Worm (Caenorhabditis elegans) whole organism, late embryonic: ENCODE measurements around the gene arl-3.

Source experiments
- C08G9.2 ChIP-seq: sonication (generic microtip); optimal IDR thresholded peaks from 2 replicates; lab custom pipeline; 2016; ENCODE audit warnings: mild to moderate bottlenecking, missing genetic modification characterization, moderate library complexity, missing compliant biosample characterization
- F13H6.1 ChIP-seq: sonication (generic microtip); optimal IDR thresholded peaks from 2 replicates; lab custom pipeline; 2016; ENCODE audit warnings: missing genetic modification characterization, missing compliant biosample characterization
- K02D7.2 ChIP-seq: sonication (generic microtip); optimal IDR thresholded peaks from 2 replicates; lab custom pipeline; 2017; ENCODE audit warnings: mild to moderate bottlenecking, missing genetic modification characterization, missing compliant biosample characterization
- K09A11.1 ChIP-seq: sonication (generic microtip); optimal IDR thresholded peaks from 2 replicates; lab custom pipeline; 2017; ENCODE audit warnings: antibody characterized with exemption, mild to moderate bottlenecking, missing genetic modification characterization, missing compliant biosample characterization; ENCODE audit not compliant: insufficient read depth
- T23F11.4 ChIP-seq: fragments of 200-800 bp; sonication (Bioruptor generic); optimal IDR thresholded peaks from 2 replicates; lab custom pipeline; 2018; ENCODE audit warnings: mild to moderate bottlenecking, missing genetic modification characterization, missing compliant biosample characterization
- Y22D7AL.16 ChIP-seq: sonication (generic microtip); optimal IDR thresholded peaks from 2 replicates; lab custom pipeline; 2016; ENCODE audit warnings: missing genetic modification characterization, missing compliant biosample characterization
- ama-1 ChIP-seq: fragments of 150-350 bp; optimal IDR thresholded peaks from 2 replicates; lab custom pipeline; 2014
- ceh-14 ChIP-seq: sonication (generic microtip); optimal IDR thresholded peaks from 2 replicates; lab custom pipeline; 2016; ENCODE audit warnings: missing genotype, missing genetic modification characterization, missing compliant biosample characterization
- ceh-18 ChIP-seq: sonication (generic microtip); optimal IDR thresholded peaks from 2 replicates; lab custom pipeline; 2016; ENCODE audit warnings: missing genetic modification characterization, missing compliant biosample characterization
- ceh-19 ChIP-seq: fragments of 200-800 bp; sonication (Bioruptor generic); optimal IDR thresholded peaks from 2 replicates; lab custom pipeline; 2018; ENCODE audit warnings: mild to moderate bottlenecking, missing genetic modification characterization, missing compliant biosample characterization
- ceh-2 ChIP-seq: sonication (generic microtip); optimal IDR thresholded peaks from 2 replicates; lab custom pipeline; 2016; ENCODE audit warnings: missing genotype, missing genetic modification characterization, missing compliant biosample characterization
- ceh-24 ChIP-seq: sonication (generic microtip); optimal IDR thresholded peaks from 2 replicates; lab custom pipeline; 2016; ENCODE audit warnings: mild to moderate bottlenecking, missing genetic modification characterization, missing compliant biosample characterization
- ceh-30 ChIP-seq: fragments of 150-350 bp; optimal IDR thresholded peaks from 2 replicates; lab custom pipeline; 2014; ENCODE audit warnings: missing biosample characterization, missing genetic modification characterization
- ceh-31 ChIP-seq: sonication (generic microtip); optimal IDR thresholded peaks from 2 replicates; lab custom pipeline; 2016; ENCODE audit warnings: missing genetic modification characterization, missing compliant biosample characterization
- ceh-45 ChIP-seq: fragments of 200-800 bp; sonication (Bioruptor generic); IDR thresholded peaks from 2 replicates; pipeline ENCODE4 v1.3.6; 2022; ENCODE audit warnings: missing genetic modification reagents, missing genetic modification characterization, missing compliant biosample characterization
- ceh-48 ChIP-seq: sonication (generic microtip); optimal IDR thresholded peaks from 2 replicates; lab custom pipeline; 2016; ENCODE audit warnings: missing genetic modification characterization, inconsistent platforms, missing compliant biosample characterization
- ceh-6 ChIP-seq: fragments of 200-800 bp; sonication (Bioruptor generic); optimal IDR thresholded peaks from 2 replicates; lab custom pipeline; 2018; ENCODE audit warnings: mild to moderate bottlenecking, missing genetic modification characterization, missing compliant biosample characterization
- che-1 ChIP-seq: sonication (generic microtip); optimal IDR thresholded peaks from 2 replicates; lab custom pipeline; 2016; ENCODE audit warnings: mild to moderate bottlenecking, missing genetic modification characterization, missing compliant biosample characterization
- dmd-4 ChIP-seq: sonication (generic microtip); optimal IDR thresholded peaks from 2 replicates; lab custom pipeline; 2016; ENCODE audit warnings: borderline replicate concordance, missing genetic modification characterization, missing compliant biosample characterization
- dve-1 ChIP-seq: sonication (generic microtip); optimal IDR thresholded peaks from 2 replicates; lab custom pipeline; 2017; ENCODE audit warnings: antibody characterized with exemption, mild to moderate bottlenecking, missing genetic modification characterization, missing compliant biosample characterization
- ets-4 ChIP-seq: sonication (generic microtip); optimal IDR thresholded peaks from 2 replicates; lab custom pipeline; 2016; ENCODE audit warnings: missing genetic modification characterization, missing compliant biosample characterization
- eyg-1 ChIP-seq: sonication (generic microtip); optimal IDR thresholded peaks from 2 replicates; lab custom pipeline; 2016; ENCODE audit warnings: missing genotype, missing genetic modification characterization, missing compliant biosample characterization
- fax-1 ChIP-seq: sonication (generic microtip); optimal IDR thresholded peaks from 2 replicates; lab custom pipeline; 2016; ENCODE audit warnings: missing genotype, missing genetic modification characterization, missing compliant biosample characterization
- fkh-6 ChIP-seq: sonication (generic microtip); optimal IDR thresholded peaks from 2 replicates; lab custom pipeline; 2016; ENCODE audit warnings: missing genetic modification characterization, missing compliant biosample characterization
- gmeb-2 ChIP-seq: sonication (generic microtip); optimal IDR thresholded peaks from 2 replicates; lab custom pipeline; 2016; ENCODE audit warnings: missing genetic modification characterization, inconsistent platforms, missing compliant biosample characterization
- hlh-13 ChIP-seq: fragments of 200-800 bp; sonication (Bioruptor generic); optimal IDR thresholded peaks from 2 replicates; lab custom pipeline; 2018; ENCODE audit warnings: mild to moderate bottlenecking, missing genetic modification characterization, missing compliant biosample characterization
- hlh-15 ChIP-seq: sonication (generic microtip); optimal IDR thresholded peaks from 2 replicates; lab custom pipeline; 2016; ENCODE audit warnings: missing genetic modification characterization, missing compliant biosample characterization
- hlh-30 ChIP-seq: sonication (generic microtip); optimal IDR thresholded peaks from 2 replicates; lab custom pipeline; 2017; ENCODE audit warnings: antibody characterized with exemption, missing genetic modification characterization, missing compliant biosample characterization; ENCODE audit not compliant: insufficient read depth
- hlh-8 ChIP-seq: sonication (generic microtip); optimal IDR thresholded peaks from 2 replicates; lab custom pipeline; 2016; ENCODE audit warnings: missing genotype, missing genetic modification characterization, missing compliant biosample characterization
- lim-6 ChIP-seq: sonication (generic microtip); optimal IDR thresholded peaks from 2 replicates; lab custom pipeline; 2016; ENCODE audit warnings: missing genetic modification characterization, missing compliant biosample characterization
- madf-2 ChIP-seq: sonication (generic microtip); optimal IDR thresholded peaks from 2 replicates; lab custom pipeline; 2017; ENCODE audit warnings: missing genetic modification characterization, missing compliant biosample characterization
- mec-3 ChIP-seq: sonication (generic microtip); optimal IDR thresholded peaks from 2 replicates; lab custom pipeline; 2016; ENCODE audit warnings: borderline replicate concordance, missing genetic modification characterization, missing compliant biosample characterization
- nfya-1 ChIP-seq: sonication (generic microtip); optimal IDR thresholded peaks from 2 replicates; lab custom pipeline; 2017; ENCODE audit warnings: missing genetic modification characterization, mild to moderate bottlenecking, missing compliant biosample characterization, antibody characterized with exemption, moderate library complexity
- nhr-11 ChIP-seq: fragments of 150-350 bp; optimal IDR thresholded peaks from 2 replicates; lab custom pipeline; 2014; ENCODE audit warnings: missing biosample characterization, missing genetic modification characterization
- nhr-232 ChIP-seq: sonication (generic microtip); optimal IDR thresholded peaks from 2 replicates; lab custom pipeline; 2016; ENCODE audit warnings: missing genetic modification characterization, missing compliant biosample characterization
- pag-3 ChIP-seq: sonication (generic microtip); optimal IDR thresholded peaks from 2 replicates; lab custom pipeline; 2016; ENCODE audit warnings: missing compliant biosample characterization, missing genetic modification characterization, borderline replicate concordance
- pat-9 ChIP-seq: fragments of 200-800 bp; sonication (Bioruptor generic); optimal IDR thresholded peaks from 2 replicates; lab custom pipeline; 2018; ENCODE audit warnings: mild to moderate bottlenecking, missing genetic modification characterization, moderate library complexity, missing compliant biosample characterization
- pqm-1 ChIP-seq: sonication (generic microtip); optimal IDR thresholded peaks from 2 replicates; lab custom pipeline; 2016; ENCODE audit warnings: missing genetic modification characterization, missing compliant biosample characterization
- pros-1 ChIP-seq: fragments of 150-350 bp; optimal IDR thresholded peaks from 2 replicates; lab custom pipeline; 2014; ENCODE audit warnings: missing biosample characterization, missing genetic modification reagents, missing genetic modification characterization
- rnt-1 ChIP-seq: sonication (generic microtip); optimal IDR thresholded peaks from 2 replicates; lab custom pipeline; 2016; ENCODE audit warnings: missing genetic modification characterization, missing compliant biosample characterization
- sdc-2 ChIP-seq: sonication (generic microtip); optimal IDR thresholded peaks from 2 replicates; lab custom pipeline; 2016; ENCODE audit warnings: missing genotype, missing genetic modification characterization, missing compliant biosample characterization
- sox-2 ChIP-seq: fragments of 200-800 bp; sonication (Bioruptor generic); IDR thresholded peaks from 2 replicates; pipeline ENCODE4 v1.3.6; 2022; ENCODE audit warnings: missing genetic modification reagents, missing genetic modification characterization, missing compliant biosample characterization
- ttx-3 ChIP-seq: sonication (generic microtip); optimal IDR thresholded peaks from 2 replicates; lab custom pipeline; 2016; ENCODE audit warnings: missing genetic modification reagents, missing genetic modification characterization, missing compliant biosample characterization
- unc-3 ChIP-seq, 2 experiments: fragments of 200-800 bp in 1 of 2; sonication (Bioruptor generic) in 1 of 2; sonication (generic microtip) in 1 of 2; conservative IDR thresholded peaks in 1 of 2; optimal IDR thresholded peaks in 1 of 2; 2 replicates each; pipeline versions ENCODE4 v1.3.6 to Lab custom; 2016 to 2022; ENCODE audit warnings: missing compliant biosample characterization in 2 of 2, missing genetic modification characterization in 2 of 2, missing genetic modification reagents in 1 of 2
- unc-55 ChIP-seq: sonication (generic microtip); optimal IDR thresholded peaks from 2 replicates; lab custom pipeline; 2017; ENCODE audit warnings: missing biosample characterization, missing genetic modification reagents, missing genetic modification characterization
- unc-86 ChIP-seq: sonication (generic microtip); optimal IDR thresholded peaks from 2 replicates; lab custom pipeline; 2016; ENCODE audit warnings: missing genetic modification characterization, missing compliant biosample characterization
- zip-5 ChIP-seq: sonication (generic microtip); optimal IDR thresholded peaks from 2 replicates; lab custom pipeline; 2016; ENCODE audit warnings: missing genetic modification characterization, missing compliant biosample characterization
- ztf-16 ChIP-seq: sonication (generic microtip); optimal IDR thresholded peaks from 2 replicates; lab custom pipeline; 2017; ENCODE audit warnings: missing genetic modification characterization, missing compliant biosample characterization

Gene arl-3

ce11 chrII:14635179-14635578, 28.9 kb downstream of the arl-3 start (continued):
- TF ChIP-seq zip-5 (peak; percentile 18), ztf-16 (tag; lab: Kevin White, UChicago) (peak; percentile 57), sdc-2 (tag; lab: Kevin White, UChicago) (peak; percentile 5), dve-1 (tag; lab: Kevin White, UChicago) (peak; percentile 26), rnt-1 (peak; percentile 16), ttx-3 (peak; percentile 64), ceh-48 (peak; percentile 37), ceh-6 (GFP tag; lab: Kevin White, UChicago) (peak; percentile 60), hlh-13 (GFP tag; lab: Kevin White, UChicago) (peak; percentile 54), madf-2 (tag; lab: Kevin White, UChicago) (peak; percentile 39), ets-4 (peak; percentile 33), C08G9.2 (tag; lab: Kevin White, UChicago) (peak; percentile 67), hlh-30 (tag; lab: Kevin White, UChicago) (peak; percentile 62), T23F11.4 (GFP tag; lab: Kevin White, UChicago) (peak; percentile 30), unc-55 (GFP tag; lab: Kevin White, UChicago) (no peak), sox-2 (GFP tag; lab: Robert Waterston, UW) (peak; percentile 65), lim-6 (tag; lab: Kevin White, UChicago) (no peak), ama-1 (lab: Kevin White, UChicago) (no peak), che-1 (tag; lab: Kevin White, UChicago) (peak; percentile 62), hlh-8 (tag; lab: Kevin White, UChicago) (no peak), K02D7.2 (peak; percentile 51), K09A11.1 (no peak), ceh-19 (GFP tag; lab: Kevin White, UChicago) (peak; percentile 51), hlh-15 (tag; lab: Kevin White, UChicago) (peak; percentile 81), ceh-30 (no peak), F13H6.1 (tag; lab: Kevin White, UChicago) (peak; percentile 50), fax-1 (tag; lab: Kevin White, UChicago) (no peak), ceh-14 (peak; percentile 28), ceh-18 (peak; percentile 49), ceh-45 (GFP tag; lab: Robert Waterston, UW) (peak; percentile 62; the same call in 1 of the 2 replicates), dmd-4 (peak; percentile 73), nhr-232 (peak; percentile 72), pat-9 (tag; lab: Kevin White, UChicago) (peak; percentile 54), eyg-1 (tag; lab: Kevin White, UChicago) (no peak), ceh-2 (no peak), pag-3 (tag; lab: Kevin White, UChicago) (no peak), gmeb-2 (tag; lab: Kevin White, UChicago) (peak; percentile 52), pqm-1 (tag; lab: Kevin White, UChicago) (no peak), unc-86 (tag; lab: Kevin White, UChicago) (peak; percentile 43), ceh-31 (tag; lab: Kevin White, UChicago) (peak; percentile 45), mec-3 (tag; lab: Kevin White, UChicago) (no peak), unc-3 (GFP tag; conservative IDR thresholded peaks at IDR 0.05; lab: Robert Waterston, UW) (0 out of 2 replicates have a peak, but pooled peaks have one; percentile 53), unc-3 (tag; optimal IDR thresholded peaks at IDR 0.05; lab: Kevin White, UChicago) (peak; percentile 10), pros-1 (tag; lab: Kevin White, UChicago) (no peak), Y22D7AL.16 (tag; lab: Kevin White, UChicago) (peak; percentile 69), nhr-11 (tag; lab: Kevin White, UChicago) (no peak), fkh-6 (tag; lab: Kevin White, UChicago) (peak; percentile 46), nfya-1 (tag; lab: Kevin White, UChicago) (no peak), ceh-24 (tag; lab: Kevin White, UChicago) (no peak)
- TF ChIP-seq, all 69 proteins: peak for 45
